Worm (Caenorhabditis elegans) whole organism, young adult: ENCODE data around the gene K01A6.5.

Experiments
- B0336.3 ChIP-seq: fragments of 200-800 bp; sonication (Bioruptor generic); IDR thresholded peaks from 2 replicates; pipeline ENCODE4 v1.3.6; 2022; ENCODE audit warnings: missing genetic modification characterization, missing compliant biosample characterization
- F10E7.11 ChIP-seq: sonication (generic microtip); optimal IDR thresholded peaks from 2 replicates; lab custom pipeline; 2017; ENCODE audit warnings: mild to moderate bottlenecking, missing genetic modification characterization, moderate library complexity, missing compliant biosample characterization
- F52B5.7 ChIP-seq: sonication (generic microtip); optimal IDR thresholded peaks from 2 replicates; lab custom pipeline; 2016; ENCODE audit warnings: mild to moderate bottlenecking, missing genetic modification characterization, missing compliant biosample characterization
- F57A8.1 ChIP-seq: fragments of 200-800 bp; sonication (Bioruptor generic); optimal IDR thresholded peaks from 2 replicates; lab custom pipeline; 2018; ENCODE audit warnings: mild to moderate bottlenecking, missing genetic modification characterization, moderate library complexity, missing compliant biosample characterization
- K12H6.12 ChIP-seq: fragments of 200-800 bp; sonication (Bioruptor generic); optimal IDR thresholded peaks from 2 replicates; lab custom pipeline; 2018; ENCODE audit warnings: mild to moderate bottlenecking, missing genetic modification characterization, missing compliant biosample characterization
- T07F8.4 ChIP-seq: sonication (generic microtip); optimal IDR thresholded peaks from 2 replicates; lab custom pipeline; 2016; ENCODE audit warnings: mild to moderate bottlenecking, missing genetic modification characterization, moderate library complexity, missing compliant biosample characterization
- ama-1 ChIP-seq, 3 experiments: fragments of 150-350 bp in 1 of 3; sonication (generic microtip) in 2 of 3; optimal IDR thresholded peaks; 2 replicates each; lab custom pipeline; 2014 to 2018; ENCODE audit warnings: missing biosample characterization in 2 of 3, missing genetic modification characterization in 2 of 3, missing genetic modification reagents in 2 of 3
- attf-5 ChIP-seq: fragments of 200-800 bp; sonication (Bioruptor generic); optimal IDR thresholded peaks from 2 replicates; lab custom pipeline; 2018; ENCODE audit warnings: mild to moderate bottlenecking, missing genetic modification characterization, missing compliant biosample characterization
- attf-6 ChIP-seq: fragments of 200-800 bp; sonication (Bioruptor generic); IDR thresholded peaks from 2 replicates; pipeline ENCODE4 v1.3.6; 2022; ENCODE audit warnings: missing genetic modification reagents, missing genetic modification characterization, missing compliant biosample characterization
- cebp-1 ChIP-seq, 2 experiments: fragments of 200-800 bp in 1 of 2; sonication (Bioruptor generic) in 1 of 2; sonication (generic microtip) in 1 of 2; IDR thresholded peaks in 1 of 2; optimal IDR thresholded peaks in 1 of 2; 2 replicates each; pipeline versions ENCODE4 v1.3.6 to Lab custom; 2017 to 2022; ENCODE audit warnings: missing compliant biosample characterization in 2 of 2, missing genetic modification characterization in 2 of 2, mild to moderate bottlenecking in 1 of 2, missing genetic modification reagents in 1 of 2, moderate library complexity in 1 of 2
- ceh-27 ChIP-seq: fragments of 200-800 bp; sonication (Bioruptor generic); optimal IDR thresholded peaks from 2 replicates; lab custom pipeline; 2018; ENCODE audit warnings: mild to moderate bottlenecking, missing genetic modification characterization, moderate library complexity, missing compliant biosample characterization
- ceh-79 ChIP-seq: sonication (generic microtip); optimal IDR thresholded peaks from 2 replicates; lab custom pipeline; 2017; ENCODE audit warnings: mild to moderate bottlenecking, missing genetic modification characterization, missing compliant biosample characterization
- die-1 ChIP-seq: sonication (generic microtip); optimal IDR thresholded peaks from 2 replicates; lab custom pipeline; 2016; ENCODE audit warnings: missing genotype, mild to moderate bottlenecking, missing genetic modification characterization, missing compliant biosample characterization
- dox-1 ChIP-seq: fragments of 200-800 bp; sonication (Bioruptor generic); IDR thresholded peaks from 2 replicates; pipeline ENCODE4 v1.3.6; 2022; ENCODE audit warnings: missing genetic modification reagents, missing genetic modification characterization, missing compliant biosample characterization
- dpl-1 ChIP-seq: fragments of 150-350 bp; optimal IDR thresholded peaks from 2 replicates; lab custom pipeline; 2014; ENCODE audit warnings: missing biosample characterization, missing genetic modification reagents, missing genetic modification characterization
- ekl-4 ChIP-seq: fragments of 200-800 bp; sonication (Bioruptor generic); IDR thresholded peaks from 2 replicates; pipeline ENCODE4 v1.3.6; 2022; ENCODE audit warnings: missing genetic modification reagents, missing genetic modification characterization, missing compliant biosample characterization
- him-1 ChIP-seq: sonication (generic microtip); optimal IDR thresholded peaks from 2 replicates; lab custom pipeline; 2016; ENCODE audit warnings: missing genotype, missing genetic modification reagents, missing genetic modification characterization, missing compliant biosample characterization
- hrde-1 ChIP-seq: sonication (generic microtip); optimal IDR thresholded peaks from 2 replicates; lab custom pipeline; 2016; ENCODE audit warnings: missing genetic modification characterization, mild to moderate bottlenecking, missing compliant biosample characterization, moderate library complexity, missing genotype, missing genetic modification reagents, borderline replicate concordance
- hsf-1 ChIP-seq: fragments of 200-800 bp; sonication (Bioruptor generic); IDR thresholded peaks from 2 replicates; pipeline ENCODE4 v1.3.6; 2022; ENCODE audit warnings: missing genetic modification reagents, missing genetic modification characterization, missing compliant biosample characterization
- lag-1 ChIP-seq: fragments of 200-800 bp; sonication (Bioruptor generic); IDR thresholded peaks from 2 replicates; pipeline ENCODE4 v1.3.6; 2022; ENCODE audit warnings: missing genetic modification reagents, missing genetic modification characterization, missing compliant biosample characterization
- lin-26 ChIP-seq: fragments of 200-800 bp; sonication (Bioruptor generic); IDR thresholded peaks from 2 replicates; pipeline ENCODE4 v1.3.6; 2022; ENCODE audit warnings: missing genetic modification reagents, missing genetic modification characterization, missing compliant biosample characterization
- lin-35 ChIP-seq, 3 experiments: fragments of 150-350 bp in 2 of 3; sonication (generic microtip) in 1 of 3; optimal IDR thresholded peaks; 2 replicates each; lab custom pipeline; 2014 to 2018; ENCODE audit warnings: missing biosample characterization in 3 of 3, missing genetic modification characterization in 3 of 3, missing genetic modification reagents in 3 of 3
- madf-3 ChIP-seq: fragments of 200-800 bp; sonication (Bioruptor generic); IDR thresholded peaks from 2 replicates; pipeline ENCODE4 v1.3.6; 2022; ENCODE audit warnings: missing genetic modification reagents, missing genetic modification characterization, missing compliant biosample characterization
- mcd-1 ChIP-seq: fragments of 200-800 bp; sonication (Bioruptor generic); IDR thresholded peaks from 2 replicates; pipeline ENCODE4 v1.3.6; 2022; ENCODE audit warnings: missing genetic modification reagents, missing genetic modification characterization, missing compliant biosample characterization
- mel-28 ChIP-seq: sonication (generic microtip); optimal IDR thresholded peaks from 2 replicates; lab custom pipeline; 2016; ENCODE audit warnings: borderline replicate concordance, mild to moderate bottlenecking, missing genetic modification characterization, missing compliant biosample characterization
- nhr-90 ChIP-seq: sonication (generic microtip); optimal IDR thresholded peaks from 2 replicates; lab custom pipeline; 2016; ENCODE audit warnings: missing genotype, mild to moderate bottlenecking, missing genetic modification characterization, missing compliant biosample characterization
- rec-8 ChIP-seq, 2 experiments: sonication (generic microtip); optimal IDR thresholded peaks; 2 replicates each; lab custom pipeline; 2016; ENCODE audit warnings: mild to moderate bottlenecking in 2 of 2, missing genetic modification characterization in 2 of 2, missing genetic modification reagents in 2 of 2, missing genotype in 2 of 2, missing biosample characterization in 1 of 2, missing compliant biosample characterization in 1 of 2, moderate library complexity in 1 of 2
- repo-1 ChIP-seq: sonication (generic microtip); optimal IDR thresholded peaks from 2 replicates; lab custom pipeline; 2017; ENCODE audit warnings: mild to moderate bottlenecking, missing genetic modification characterization, missing compliant biosample characterization
- snpc-1.3 ChIP-seq: sonication (generic microtip); optimal IDR thresholded peaks from 2 replicates; lab custom pipeline; 2017; ENCODE audit warnings: missing genetic modification characterization, mild to moderate bottlenecking, missing compliant biosample characterization, antibody characterized with exemption, moderate library complexity, missing genotype, missing genetic modification reagents; ENCODE audit not compliant: insufficient read depth
- sptf-2 ChIP-seq: fragments of 200-800 bp; sonication (Bioruptor generic); optimal IDR thresholded peaks from 2 replicates; lab custom pipeline; 2018; ENCODE audit warnings: mild to moderate bottlenecking, missing genetic modification characterization, missing compliant biosample characterization
- tlf-1 ChIP-seq: fragments of 200-800 bp; sonication (Bioruptor generic); optimal IDR thresholded peaks from 2 replicates; lab custom pipeline; 2018; ENCODE audit warnings: mild to moderate bottlenecking, missing genetic modification characterization, missing compliant biosample characterization
- ztf-22 ChIP-seq: fragments of 200-800 bp; sonication (Bioruptor generic); optimal IDR thresholded peaks from 2 replicates; lab custom pipeline; 2018; ENCODE audit warnings: mild to moderate bottlenecking, missing genetic modification characterization, moderate library complexity, missing compliant biosample characterization

Gene K01A6.5

ce11 chrIV:11776968-11777467 lies 34.5 kb downstream of the K01A6.5 start (continued):
- no peak for TF ChIP-seq cebp-1 (GFP tag; IDR thresholded peaks at IDR 0.05; lab: Robert Waterston, UW)
- no peak for TF ChIP-seq cebp-1 (tag; optimal IDR thresholded peaks at IDR 0.05; lab: Kevin White, UChicago)

DNA sequence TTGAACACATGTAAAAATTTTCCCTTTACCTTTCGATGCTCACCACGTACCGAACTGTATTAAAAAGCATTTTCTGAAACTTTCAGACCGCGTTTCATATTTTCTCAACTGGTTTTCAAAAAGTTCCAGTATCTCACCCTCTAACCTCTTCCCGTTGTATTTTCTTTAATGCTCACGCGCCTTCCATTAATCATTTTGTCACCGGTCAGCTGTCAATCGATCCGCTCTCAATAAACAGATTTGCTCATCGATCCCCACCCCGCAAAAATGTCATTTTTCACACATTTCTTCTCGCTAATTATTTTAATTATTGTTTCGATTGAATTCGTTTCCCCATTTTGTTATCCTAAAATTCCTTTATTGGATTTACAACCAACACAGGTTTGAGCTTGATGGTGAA lies 36.5 kb downstream of the K01A6.5 start, which contains the start of gene lpr-2:
lpr-2 (plus strand) TSS at position 189 of the 400 bp plus-strand sequence.
- no peak for TF ChIP-seq mcd-1 (GFP tag; lab: Robert Waterston, UW)
- no peak for TF ChIP-seq nhr-90 (tag; lab: Kevin White, UChicago)
- no peak for TF ChIP-seq hsf-1
- no peak for TF ChIP-seq B0336.3 (GFP tag; lab: Robert Waterston, UW)
- TF ChIP-seq lag-1, result no peak
- no peak for TF ChIP-seq die-1 (tag; lab: Kevin White, UChicago)
- no peak for TF ChIP-seq lin-26 (GFP tag; lab: Robert Waterston, UW)

DNA sequence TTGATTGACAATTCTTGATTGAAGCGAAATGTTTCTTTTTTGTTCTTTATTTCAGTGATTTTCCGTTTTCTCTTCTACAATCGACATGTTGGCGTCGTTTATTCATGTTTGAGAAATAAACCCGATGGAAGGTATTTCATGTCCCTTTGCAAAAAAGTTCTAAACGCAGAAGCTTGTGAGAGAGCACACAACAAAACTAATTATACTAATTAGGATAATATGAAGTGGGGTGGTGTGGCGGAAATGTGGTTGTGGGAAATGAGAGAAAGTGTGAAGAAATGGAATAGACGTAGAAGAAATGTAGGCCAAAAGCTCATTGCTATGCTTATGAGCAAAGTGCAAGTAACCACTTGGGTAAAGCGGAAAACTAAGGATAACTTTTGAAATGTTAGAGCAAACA lies 40.3 kb downstream of the K01A6.5 start:
- no peak for TF ChIP-seq K12H6.12 (tag; lab: Kevin White, UChicago)
- TF ChIP-seq him-1 (tag; lab: Kevin White, UChicago), result no peak
- no peak for TF ChIP-seq ekl-4 (GFP tag; lab: Robert Waterston, UW)
- no peak for TF ChIP-seq F10E7.11
- TF ChIP-seq F52B5.7 (tag; lab: Kevin White, UChicago), result no peak
- no peak for TF ChIP-seq dox-1 (GFP tag; lab: Robert Waterston, UW)
- TF ChIP-seq mel-28 (tag; lab: Kevin White, UChicago), result no peak
- no peak for TF ChIP-seq ama-1 (optimal IDR thresholded peaks at IDR 0.05; lab: Kevin White, UChicago)
- no peak for TF ChIP-seq ama-1 (GFP tag; optimal IDR thresholded peaks at IDR 0.05; lab: Kevin White, UChicago)
- no peak for TF ChIP-seq attf-6 (GFP tag; lab: Robert Waterston, UW)
- no peak for TF ChIP-seq lin-35 (GFP tag; optimal IDR thresholded peaks at IDR 0.05; lab: Kevin White, UChicago)
- no peak for TF ChIP-seq ztf-22 (GFP tag; lab: Kevin White, UChicago)
- no peak for TF ChIP-seq rec-8 (tag; optimal IDR thresholded peaks at IDR 0.05; lab: Kevin White, UChicago)
- TF ChIP-seq attf-5 (GFP tag; lab: Kevin White, UChicago), result no peak

DNA sequence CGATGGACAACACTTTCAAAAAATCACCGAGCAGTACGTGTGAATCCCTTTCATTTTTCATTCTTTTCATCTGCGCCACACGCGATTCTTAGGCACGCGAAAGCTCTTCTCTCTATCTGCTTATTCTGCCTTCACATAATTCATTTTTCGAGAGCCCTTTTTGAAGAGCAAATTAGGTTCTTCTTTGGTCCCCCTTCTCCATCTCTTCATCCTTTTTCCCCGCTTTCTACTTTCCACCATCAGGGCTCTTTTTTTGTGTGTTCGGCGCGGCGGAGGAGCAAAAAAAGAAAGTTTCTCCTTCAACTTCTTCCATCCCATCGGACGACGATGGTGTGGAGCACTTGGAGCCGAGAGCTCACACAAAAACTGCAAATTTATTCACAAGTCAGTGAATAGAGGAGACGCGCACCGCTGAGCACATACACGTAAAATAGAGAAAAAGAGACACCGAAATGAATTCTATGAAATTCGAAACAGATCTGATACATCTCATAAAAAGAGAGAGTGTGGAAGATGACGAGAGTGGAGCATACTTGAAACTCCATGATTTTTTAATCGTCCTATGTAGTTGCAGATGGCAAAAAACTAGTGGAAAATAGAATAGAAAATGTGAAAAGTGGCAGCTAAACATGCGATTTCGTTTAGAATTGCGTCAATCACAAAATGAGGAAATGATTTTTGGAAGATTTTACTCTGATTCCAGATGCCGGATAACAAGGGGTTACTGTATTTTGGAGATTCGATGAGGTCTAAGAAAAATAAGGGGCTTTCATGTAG lies 42.7 kb downstream of the K01A6.5 start:
- TF ChIP-seq ceh-27 (GFP tag; lab: Kevin White, UChicago) (peak; percentile 5), ceh-79 (no peak)

ce11 chrIV:11787793-11788192 lies 45.3 kb downstream of the K01A6.5 start:
- no peak for TF ChIP-seq ceh-79
- TF ChIP-seq sptf-2 (GFP tag; lab: Kevin White, UChicago), result no peak
- no peak for TF ChIP-seq F10E7.11
- TF ChIP-seq madf-3 (GFP tag; lab: Robert Waterston, UW), result no peak
- no peak for TF ChIP-seq tlf-1 (GFP tag; lab: Kevin White, UChicago)
- TF ChIP-seq repo-1 (tag; lab: Kevin White, UChicago), result no peak
- TF ChIP-seq T07F8.4 (tag; lab: Kevin White, UChicago), result no peak
- no peak for TF ChIP-seq dpl-1 (GFP tag; lab: Kevin White, UChicago)
- TF ChIP-seq hrde-1 (tag; lab: Kevin White, UChicago), result no peak
- TF ChIP-seq F57A8.1 (GFP tag; lab: Kevin White, UChicago), result no peak
- no peak for TF ChIP-seq snpc-1.3
